Worm (Caenorhabditis elegans) whole organism, L4/young adult: ENCODE results near the gene C24G6.8.

Experiments used
- W03F9.2 ChIP-seq: fragments of 150-350 bp; optimal IDR thresholded peaks from 2 replicates; lab custom pipeline; 2014; ENCODE audit warnings: missing biosample characterization, missing genetic modification characterization
- dao-5 ChIP-seq: sonication (generic microtip); optimal IDR thresholded peaks from 2 replicates; lab custom pipeline; 2016; ENCODE audit warnings: missing genotype, missing genetic modification characterization, moderate library complexity, missing compliant biosample characterization
- him-1 ChIP-seq: sonication (generic microtip); optimal IDR thresholded peaks from 2 replicates; lab custom pipeline; 2016; ENCODE audit warnings: missing genotype, missing genetic modification reagents, missing genetic modification characterization, missing compliant biosample characterization

The C24G6.8 gene

ce11 chrV:5535774-5536173, at the start of gene C24G6.8:
Gene C24G6.8 (minus strand): TSS chrV:5535874.
- TF ChIP-seq him-1 (tag; lab: Kevin White, UChicago), result no peak
- TF ChIP-seq dao-5 (tag; lab: Kevin White, UChicago), result no peak
- TF ChIP-seq W03F9.2 (tag; lab: Kevin White, UChicago), result no peak

ce11 chrV:5584833-5585232, 49.2 kb upstream of the C24G6.8 start, which contains the start of gene CD4.11:
Gene CD4.11 (plus strand): TSS chrV:5585133.
- TF ChIP-seq W03F9.2 (tag; lab: Kevin White, UChicago), result no peak
- no peak for TF ChIP-seq dao-5 (tag; lab: Kevin White, UChicago)
- no peak for TF ChIP-seq him-1 (tag; lab: Kevin White, UChicago)

- TF ChIP-seq W03F9.2 (tag; lab: Kevin White, UChicago) (peak; percentile 10), dao-5 (tag; lab: Kevin White, UChicago) (no peak)
Observed at ce11 chrV:5584293-5584776, 48.7 kb upstream of the C24G6.8 start, which contains the start of gene pas-6. Gene pas-6 (minus strand): TSS chrV:5584343.

- TF ChIP-seq dao-5 (tag; lab: Kevin White, UChicago) (no peak), W03F9.2 (tag; lab: Kevin White, UChicago) (no peak), him-1 (tag; lab: Kevin White, UChicago) (no peak)
Observed at ce11 chrV:5582860-5583259, 47.2 kb upstream of the C24G6.8 start.

ce11 chrV:5582308-5582707, 46.6 kb upstream of the C24G6.8 start:
- no peak for TF ChIP-seq him-1 (tag; lab: Kevin White, UChicago)
- no peak for TF ChIP-seq dao-5 (tag; lab: Kevin White, UChicago)
- no peak for TF ChIP-seq W03F9.2 (tag; lab: Kevin White, UChicago)

- TF ChIP-seq W03F9.2 (tag; lab: Kevin White, UChicago) (no peak), him-1 (tag; lab: Kevin White, UChicago) (no peak), dao-5 (tag; lab: Kevin White, UChicago) (no peak)
Observed at ce11 chrV:5581312-5581711, 45.6 kb upstream of the C24G6.8 start, which contains the start of gene klc-2. Gene klc-2 (minus strand): TSS chrV:5581412.

- no peak for TF ChIP-seq W03F9.2 (tag; lab: Kevin White, UChicago)
- no peak for TF ChIP-seq dao-5 (tag; lab: Kevin White, UChicago)
Observed at ce11 chrV:5580517-5580916, 44.8 kb upstream of the C24G6.8 start.

ce11 chrV:5579666-5580065, 44.0 kb upstream of the C24G6.8 start:
- no peak for TF ChIP-seq dao-5 (tag; lab: Kevin White, UChicago)

- TF ChIP-seq dao-5 (tag; lab: Kevin White, UChicago), result no peak
- TF ChIP-seq him-1 (tag; lab: Kevin White, UChicago), result peak; percentile 27
- TF ChIP-seq W03F9.2 (tag; lab: Kevin White, UChicago), result peak; percentile 54
Observed at ce11 chrV:5576008-5576407, 40.3 kb upstream of the C24G6.8 start.

- TF ChIP-seq dao-5 (tag; lab: Kevin White, UChicago), result no peak
- TF ChIP-seq him-1 (tag; lab: Kevin White, UChicago), result no peak
- no peak for TF ChIP-seq W03F9.2 (tag; lab: Kevin White, UChicago)
Observed at ce11 chrV:5571691-5572090, 36.0 kb upstream of the C24G6.8 start.

- TF ChIP-seq dao-5 (tag; lab: Kevin White, UChicago), result no peak
- TF ChIP-seq him-1 (tag; lab: Kevin White, UChicago), result no peak
Observed at ce11 chrV:5570433-5570832, 34.8 kb upstream of the C24G6.8 start, which contains the start of gene glb-6. Gene glb-6 (minus strand): TSS chrV:5570533.

ce11 chrV:5567119-5567518, 31.4 kb upstream of the C24G6.8 start, which contains the start of gene C18C4.7:
Gene C18C4.7 (minus strand): TSS chrV:5567219.
- TF ChIP-seq dao-5 (tag; lab: Kevin White, UChicago) (no peak), him-1 (tag; lab: Kevin White, UChicago) (no peak), W03F9.2 (tag; lab: Kevin White, UChicago) (no peak)

- no peak for TF ChIP-seq him-1 (tag; lab: Kevin White, UChicago)
- no peak for TF ChIP-seq W03F9.2 (tag; lab: Kevin White, UChicago)
- no peak for TF ChIP-seq dao-5 (tag; lab: Kevin White, UChicago)
Observed at ce11 chrV:5559882-5560281, 24.2 kb upstream of the C24G6.8 start.

- TF ChIP-seq him-1 (tag; lab: Kevin White, UChicago) (no peak), W03F9.2 (tag; lab: Kevin White, UChicago) (no peak), dao-5 (tag; lab: Kevin White, UChicago) (no peak)
Observed at ce11 chrV:5558590-5558989, 22.9 kb upstream of the C24G6.8 start, which contains the start of gene glb-5. Gene glb-5 (plus strand): TSS chrV:5558890.
